Worm (Caenorhabditis elegans) whole organism, young adult: Measurements from ENCODE around the gene dhrr-1.
A peak's percentile ranks its signal among the peaks of the same experiment; 100 is the strongest.
"Not testable (repeated sequence)": the region's sequence is repeated elsewhere in the genome, so short reads cannot be mapped to it uniquely, and the experiment has no call there.

Experiments
- B0019.2 ChIP-seq: fragments of 200-800 bp; sonication (Bioruptor generic); conservative IDR thresholded peaks from 2 replicates; pipeline ENCODE4 v1.3.6; 2022; ENCODE audit warnings: missing genetic modification reagents, missing genetic modification characterization, missing compliant biosample characterization
- B0336.3 ChIP-seq: fragments of 200-800 bp; sonication (Bioruptor generic); IDR thresholded peaks from 2 replicates; pipeline ENCODE4 v1.3.6; 2022; ENCODE audit warnings: missing genetic modification characterization, missing compliant biosample characterization
- D2030.7 ChIP-seq: fragments of 200-800 bp; sonication (Bioruptor generic); IDR thresholded peaks from 2 replicates; pipeline ENCODE4 v1.3.6; 2022; ENCODE audit warnings: missing genetic modification reagents, missing genetic modification characterization, missing compliant biosample characterization
- F22D6.2 ChIP-seq: sonication (generic microtip); optimal IDR thresholded peaks from 2 replicates; lab custom pipeline; 2016; ENCODE audit warnings: mild to moderate bottlenecking, missing genetic modification characterization, missing compliant biosample characterization
- F23B12.7 ChIP-seq: sonication (generic microtip); optimal IDR thresholded peaks from 2 replicates; lab custom pipeline; 2017; ENCODE audit warnings: missing genetic modification characterization, mild to moderate bottlenecking, missing compliant biosample characterization, antibody characterized with exemption, moderate library complexity; ENCODE audit not compliant: insufficient read depth
- F37B4.10 ChIP-seq: fragments of 200-800 bp; sonication (Bioruptor generic); IDR thresholded peaks from 2 replicates; pipeline ENCODE4 v1.3.6; 2022; ENCODE audit warnings: missing genetic modification characterization, missing compliant biosample characterization
- F52B5.7 ChIP-seq: sonication (generic microtip); optimal IDR thresholded peaks from 2 replicates; lab custom pipeline; 2016; ENCODE audit warnings: mild to moderate bottlenecking, missing genetic modification characterization, missing compliant biosample characterization
- K12H6.12 ChIP-seq: fragments of 200-800 bp; sonication (Bioruptor generic); optimal IDR thresholded peaks from 2 replicates; lab custom pipeline; 2018; ENCODE audit warnings: mild to moderate bottlenecking, missing genetic modification characterization, missing compliant biosample characterization
- Y53F4B.3 ChIP-seq: fragments of 200-800 bp; sonication (Bioruptor generic); IDR thresholded peaks from 2 replicates; pipeline ENCODE4 v1.3.6; 2022; ENCODE audit warnings: missing genetic modification reagents, missing genetic modification characterization, missing compliant biosample characterization
- Y56A3A.18 ChIP-seq: fragments of 200-800 bp; sonication (Bioruptor generic); IDR thresholded peaks from 2 replicates; pipeline ENCODE4 v1.3.6; 2022; ENCODE audit warnings: missing genetic modification reagents, missing genetic modification characterization, missing compliant biosample characterization
- atf-7 ChIP-seq: sonication (generic microtip); optimal IDR thresholded peaks from 2 replicates; lab custom pipeline; 2017; ENCODE audit warnings: mild to moderate bottlenecking, missing genetic modification characterization, missing compliant biosample characterization
- athp-1 ChIP-seq: sonication (generic microtip); optimal IDR thresholded peaks from 2 replicates; lab custom pipeline; 2017; ENCODE audit warnings: mild to moderate bottlenecking, missing genetic modification characterization, missing compliant biosample characterization
- attf-5 ChIP-seq: fragments of 200-800 bp; sonication (Bioruptor generic); optimal IDR thresholded peaks from 2 replicates; lab custom pipeline; 2018; ENCODE audit warnings: mild to moderate bottlenecking, missing genetic modification characterization, missing compliant biosample characterization
- bed-2 ChIP-seq: fragments of 200-800 bp; sonication (Bioruptor generic); IDR thresholded peaks from 2 replicates; pipeline ENCODE4 v1.3.6; 2022; ENCODE audit warnings: missing genetic modification reagents, missing genetic modification characterization, missing compliant biosample characterization
- die-1 ChIP-seq: sonication (generic microtip); optimal IDR thresholded peaks from 2 replicates; lab custom pipeline; 2016; ENCODE audit warnings: missing genotype, mild to moderate bottlenecking, missing genetic modification characterization, missing compliant biosample characterization
- egl-44 ChIP-seq: fragments of 200-800 bp; sonication (Bioruptor generic); IDR thresholded peaks from 2 replicates; pipeline ENCODE4 v1.3.6; 2022; ENCODE audit warnings: missing genetic modification reagents, missing genetic modification characterization, missing compliant biosample characterization
- hmg-1.2 ChIP-seq: fragments of 200-800 bp; sonication (Bioruptor generic); IDR thresholded peaks from 2 replicates; pipeline ENCODE4 v1.3.6; 2022; ENCODE audit warnings: missing genetic modification reagents, missing genetic modification characterization, missing compliant biosample characterization
- hrde-1 ChIP-seq: sonication (generic microtip); optimal IDR thresholded peaks from 2 replicates; lab custom pipeline; 2016; ENCODE audit warnings: missing genetic modification characterization, mild to moderate bottlenecking, missing compliant biosample characterization, moderate library complexity, missing genotype, missing genetic modification reagents, borderline replicate concordance
- hsf-1 ChIP-seq: fragments of 200-800 bp; sonication (Bioruptor generic); IDR thresholded peaks from 2 replicates; pipeline ENCODE4 v1.3.6; 2022; ENCODE audit warnings: missing genetic modification reagents, missing genetic modification characterization, missing compliant biosample characterization
- let-607 ChIP-seq, 2 experiments: fragments of 200-800 bp in 1 of 2; sonication (Bioruptor generic) in 1 of 2; sonication (generic microtip) in 1 of 2; optimal IDR thresholded peaks; 2 replicates each; lab custom pipeline; 2016 to 2018; ENCODE audit warnings: mild to moderate bottlenecking in 2 of 2, missing compliant biosample characterization in 2 of 2, missing genetic modification characterization in 2 of 2, moderate library complexity in 2 of 2, missing genotype in 1 of 2
- lin-35 ChIP-seq, 3 experiments: fragments of 150-350 bp in 2 of 3; sonication (generic microtip) in 1 of 3; optimal IDR thresholded peaks; 2 replicates each; lab custom pipeline; 2014 to 2018; ENCODE audit warnings: missing biosample characterization in 3 of 3, missing genetic modification characterization in 3 of 3, missing genetic modification reagents in 3 of 3
- lin-54 ChIP-seq: fragments of 200-800 bp; sonication (Bioruptor generic); optimal IDR thresholded peaks from 2 replicates; lab custom pipeline; 2018; ENCODE audit warnings: mild to moderate bottlenecking, missing genetic modification characterization, missing compliant biosample characterization
- lsl-1 ChIP-seq: fragments of 200-800 bp; sonication (Bioruptor generic); optimal IDR thresholded peaks from 2 replicates; lab custom pipeline; 2018; ENCODE audit warnings: mild to moderate bottlenecking, missing genetic modification characterization, moderate library complexity, missing compliant biosample characterization
- lsy-27 ChIP-seq: sonication (generic microtip); optimal IDR thresholded peaks from 2 replicates; lab custom pipeline; 2017; ENCODE audit warnings: missing genetic modification characterization, mild to moderate bottlenecking, missing compliant biosample characterization, antibody characterized with exemption, missing genotype, borderline replicate concordance; ENCODE audit not compliant: insufficient read depth
- madf-3 ChIP-seq: fragments of 200-800 bp; sonication (Bioruptor generic); IDR thresholded peaks from 2 replicates; pipeline ENCODE4 v1.3.6; 2022; ENCODE audit warnings: missing genetic modification reagents, missing genetic modification characterization, missing compliant biosample characterization
- rec-8 ChIP-seq, 2 experiments: sonication (generic microtip); optimal IDR thresholded peaks; 2 replicates each; lab custom pipeline; 2016; ENCODE audit warnings: mild to moderate bottlenecking in 2 of 2, missing genetic modification characterization in 2 of 2, missing genetic modification reagents in 2 of 2, missing genotype in 2 of 2, missing biosample characterization in 1 of 2, missing compliant biosample characterization in 1 of 2, moderate library complexity in 1 of 2
- repo-1 ChIP-seq: sonication (generic microtip); optimal IDR thresholded peaks from 2 replicates; lab custom pipeline; 2017; ENCODE audit warnings: mild to moderate bottlenecking, missing genetic modification characterization, missing compliant biosample characterization
- sea-2 ChIP-seq: fragments of 200-800 bp; sonication (Bioruptor generic); IDR thresholded peaks from 2 replicates; pipeline ENCODE4 v1.3.6; 2022; ENCODE audit warnings: missing genetic modification characterization, missing compliant biosample characterization
- snpc-1.1 ChIP-seq: sonication (generic microtip); optimal IDR thresholded peaks from 2 replicates; lab custom pipeline; 2017; ENCODE audit warnings: missing genetic modification characterization, mild to moderate bottlenecking, missing compliant biosample characterization, antibody characterized with exemption, moderate library complexity, missing genotype, missing genetic modification reagents; ENCODE audit not compliant: insufficient read depth
- snpc-3.4 ChIP-seq: sonication (generic microtip); optimal IDR thresholded peaks from 2 replicates; lab custom pipeline; 2017; ENCODE audit warnings: missing genetic modification characterization, mild to moderate bottlenecking, missing compliant biosample characterization, antibody characterized with exemption, moderate library complexity, missing genotype, missing genetic modification reagents
- somi-1 ChIP-seq: fragments of 200-800 bp; sonication (Bioruptor generic); optimal IDR thresholded peaks from 2 replicates; lab custom pipeline; 2018; ENCODE audit warnings: mild to moderate bottlenecking, missing genetic modification characterization, missing compliant biosample characterization
- tbp1 ChIP-seq: fragments of 200-800 bp; sonication (Bioruptor generic); optimal IDR thresholded peaks from 2 replicates; lab custom pipeline; 2018; ENCODE audit warnings: mild to moderate bottlenecking, missing genetic modification characterization, missing compliant biosample characterization
- ztf-22 ChIP-seq: fragments of 200-800 bp; sonication (Bioruptor generic); optimal IDR thresholded peaks from 2 replicates; lab custom pipeline; 2018; ENCODE audit warnings: mild to moderate bottlenecking, missing genetic modification characterization, moderate library complexity, missing compliant biosample characterization
- ztf-25 ChIP-seq: fragments of 200-800 bp; sonication (Bioruptor generic); IDR thresholded peaks from 2 replicates; pipeline ENCODE4 v1.3.6; 2022; ENCODE audit warnings: missing genetic modification reagents, missing genetic modification characterization, missing compliant biosample characterization

Gene dhrr-1

ce11 chrIII:8988544-8988943 lies 44.1 kb downstream of the dhrr-1 start:
- no peak for TF ChIP-seq die-1 (tag; lab: Kevin White, UChicago)
- no peak for TF ChIP-seq Y56A3A.18
- TF ChIP-seq lin-35 (GFP tag; optimal IDR thresholded peaks at IDR 0.05; lab: Kevin White, UChicago) = peak in 1 of 3 experiments; percentile 3
- TF ChIP-seq Y53F4B.3 (GFP tag; lab: Robert Waterston, UW) = no peak
- TF ChIP-seq hsf-1 = 0 out of 2 replicates have a peak, but pooled peaks have one; percentile 7
- TF ChIP-seq F22D6.2 (tag; lab: Kevin White, UChicago) = no peak

- TF ChIP-seq B0019.2 (GFP tag; lab: Robert Waterston, UW); hmg-1.2 (GFP tag; lab: Robert Waterston, UW); rec-8 (tag; optimal IDR thresholded peaks at IDR 0.05; lab: Kevin White, UChicago): not testable (repeated sequence)
Measured at ce11 chrIII:8989752-8990151, 45.3 kb downstream of the dhrr-1 start, which contains the start of gene R08D7.7. TSS of gene R08D7.7 (plus strand) at chrIII:8990052.

ce11 chrIII:8996686-8997085 lies 52.2 kb downstream of the dhrr-1 start, which contains the start of gene skat-1:
TSS of gene skat-1 (minus strand) at chrIII:8996786.
- TF ChIP-seq F52B5.7 (tag; lab: Kevin White, UChicago) = no peak
- no peak for TF ChIP-seq lin-54 (GFP tag; lab: Kevin White, UChicago)
- TF ChIP-seq F37B4.10 = no peak
- no peak for TF ChIP-seq sea-2
- TF ChIP-seq attf-5 (GFP tag; lab: Kevin White, UChicago) = no peak
- TF ChIP-seq K12H6.12 (tag; lab: Kevin White, UChicago) = no peak
- TF ChIP-seq somi-1 (GFP tag; lab: Kevin White, UChicago) = no peak
- no peak for TF ChIP-seq ztf-25 (GFP tag; lab: Robert Waterston, UW)
- no peak for TF ChIP-seq lsy-27 (tag; lab: Kevin White, UChicago)
- TF ChIP-seq egl-44 (GFP tag; lab: Robert Waterston, UW) = no peak
- TF ChIP-seq let-607 (tag; optimal IDR thresholded peaks at IDR 0.05; lab: Kevin White, UChicago) = no peak
- no peak for TF ChIP-seq repo-1 (tag; lab: Kevin White, UChicago)
- no peak for TF ChIP-seq snpc-1.1 (tag; lab: Kevin White, UChicago)
- no peak for TF ChIP-seq bed-2
- TF ChIP-seq D2030.7 (GFP tag; lab: Robert Waterston, UW) = no peak
- no peak for TF ChIP-seq madf-3 (GFP tag; lab: Robert Waterston, UW)

ce11 chrIII:8997821-8998220 lies 53.4 kb downstream of the dhrr-1 start:
- TF ChIP-seq ztf-22 (GFP tag; lab: Kevin White, UChicago) (no peak), lsl-1 (GFP tag; lab: Kevin White, UChicago) (no peak)

- TF ChIP-seq B0019.2 (GFP tag; lab: Robert Waterston, UW) (no peak), hmg-1.2 (GFP tag; lab: Robert Waterston, UW) (peak; percentile 19; the same call in 1 of the 2 replicates)
Measured at ce11 chrIII:8998884-8999283, 54.4 kb downstream of the dhrr-1 start.

- TF ChIP-seq die-1 (tag; lab: Kevin White, UChicago) (no peak), B0336.3 (no peak), atf-7 (tag; lab: Kevin White, UChicago) (peak; percentile 9), tbp1 (GFP tag; lab: Kevin White, UChicago) (peak; percentile 3), F23B12.7 (tag; lab: Kevin White, UChicago) (no peak), athp-1 (tag; lab: Kevin White, UChicago) (peak; percentile 11), snpc-3.4 (tag; lab: Kevin White, UChicago) (peak; percentile 26), hrde-1 (tag; lab: Kevin White, UChicago) (peak; percentile 3)
Measured at ce11 chrIII:8999508-8999907, 55.1 kb downstream of the dhrr-1 start, which contains the start of gene F59B2.3. TSS of gene F59B2.3 (minus strand) at chrIII:8999766.
